Fruit fly (Drosophila melanogaster) whole organism, embryonic: ENCODE data around the gene scpr-B.

Experiments used
- CG10321 ChIP-seq: fragments of 200-800 bp; sonication (Bioruptor generic); IDR thresholded peaks from 2 replicates; pipeline ENCODE4 v1.3.6; 2022; ENCODE audit warnings: missing biosample characterization, missing genetic modification characterization
- CG11456 ChIP-seq: fragments of 200-800 bp; sonication (Bioruptor generic); IDR thresholded peaks from 3 replicates; pipeline ENCODE4 v1.3.6; 2022; ENCODE audit warnings: missing biosample characterization, missing genetic modification characterization
- CG11696 ChIP-seq: fragments of 200-800 bp; sonication (Bioruptor generic); IDR thresholded peaks from 2 replicates; pipeline ENCODE4 v1.3.6; 2022; ENCODE audit warnings: missing biosample characterization, missing genetic modification characterization
- CG1233 ChIP-seq: fragments of 200-800 bp; sonication (Bioruptor generic); optimal IDR thresholded peaks from 4 replicates; lab custom pipeline; 2018; ENCODE audit warnings: missing biosample characterization, mild to moderate bottlenecking, missing genetic modification characterization
- CG12659 ChIP-seq: fragments of 200-800 bp; sonication (Bioruptor generic); optimal IDR thresholded peaks from 3 replicates; lab custom pipeline; 2017; ENCODE audit warnings: mild to moderate bottlenecking, missing biosample characterization, missing genetic modification reagents, missing genetic modification characterization
- CG13624 ChIP-seq: fragments of 200-800 bp; sonication (Bioruptor generic); optimal IDR thresholded peaks from 2 replicates; lab custom pipeline; 2016; ENCODE audit warnings: missing biosample characterization, missing genetic modification characterization
- CG14014 ChIP-seq: fragments of 200-800 bp; sonication (Bioruptor generic); IDR thresholded peaks from 2 replicates; pipeline ENCODE4 v1.3.6; 2022; ENCODE audit warnings: missing biosample characterization, missing genetic modification characterization
- CG15011 ChIP-seq: fragments of 200-800 bp; sonication (Bioruptor generic); optimal IDR thresholded peaks from 3 replicates; lab custom pipeline; 2018; ENCODE audit warnings: missing biosample characterization, mild to moderate bottlenecking, missing genetic modification characterization
- CG15514 ChIP-seq: fragments of 200-800 bp; sonication (Bioruptor generic); optimal IDR thresholded peaks from 3 replicates; lab custom pipeline; 2017; ENCODE audit warnings: missing biosample characterization, missing genetic modification characterization, mild to moderate bottlenecking, moderate library complexity, missing genetic modification reagents
- CG1602 ChIP-seq: fragments of 200-800 bp; sonication (Bioruptor generic); optimal IDR thresholded peaks from 3 replicates; lab custom pipeline; 2016; ENCODE audit warnings: missing biosample characterization, missing genetic modification characterization
- CG17328 ChIP-seq: fragments of 200-800 bp; sonication (Bioruptor generic); IDR thresholded peaks from 2 replicates; pipeline ENCODE4 v1.3.6; 2022; ENCODE audit warnings: missing biosample characterization, missing genetic modification characterization
- CG17612 ChIP-seq: fragments of 200-800 bp; sonication (Bioruptor generic); IDR thresholded peaks from 2 replicates; pipeline ENCODE4 v1.3.6; 2022; ENCODE audit warnings: missing biosample characterization, missing genetic modification characterization
- CG2116 ChIP-seq: fragments of 200-800 bp; sonication (Bioruptor generic); optimal IDR thresholded peaks from 3 replicates; lab custom pipeline; 2018; ENCODE audit warnings: missing biosample characterization, mild to moderate bottlenecking, missing genetic modification characterization
- CG2120 ChIP-seq: fragments of 200-800 bp; sonication (Bioruptor generic); optimal IDR thresholded peaks from 3 replicates; lab custom pipeline; 2016; ENCODE audit warnings: missing biosample characterization, missing genetic modification characterization
- CG3163 ChIP-seq: fragments of 200-800 bp; sonication (Bioruptor generic); optimal IDR thresholded peaks from 3 replicates; lab custom pipeline; 2016; ENCODE audit warnings: missing biosample characterization, missing genetic modification characterization
- CG3726 ChIP-seq: fragments of 200-800 bp; sonication (Bioruptor generic); IDR thresholded peaks from 3 replicates; pipeline ENCODE4, ENCODE4 v1.3.6; 2022; ENCODE audit warnings: missing biosample characterization, missing genetic modification characterization
- CG8765 ChIP-seq: fragments of 200-800 bp; sonication (Bioruptor generic); IDR thresholded peaks from 2 replicates; pipeline ENCODE4 v1.3.6; 2022; ENCODE audit warnings: missing biosample characterization, missing genetic modification characterization
- CG9876 ChIP-seq: fragments of 200-800 bp; sonication (Bioruptor generic); optimal IDR thresholded peaks from 2 replicates; lab custom pipeline; 2016; ENCODE audit warnings: missing biosample characterization, missing genetic modification characterization
- CG9932 ChIP-seq: fragments of 200-800 bp; sonication (Bioruptor generic); IDR thresholded peaks from 2 replicates; pipeline ENCODE4 v1.3.6; 2022; ENCODE audit warnings: missing biosample characterization, missing genetic modification characterization
- Dip2 ChIP-seq: fragments of 200-800 bp; sonication (Bioruptor generic); IDR thresholded peaks from 2 replicates; pipeline ENCODE4 v1.3.6; 2022; ENCODE audit warnings: missing biosample characterization, missing genetic modification characterization
- Elba2 ChIP-seq: fragments of 200-800 bp; sonication (Bioruptor generic); optimal IDR thresholded peaks from 3 replicates; lab custom pipeline; 2016; ENCODE audit warnings: missing biosample characterization, missing genetic modification characterization
- Ets65A ChIP-seq: fragments of 200-800 bp; sonication (Bioruptor generic); peaks from one replicate; lab custom pipeline; 2016; ENCODE audit warnings: missing biosample characterization, missing genetic modification characterization
- GATAe ChIP-seq: fragments of 200-800 bp; sonication (Bioruptor generic); conservative IDR thresholded peaks from 2 replicates; pipeline ENCODE4 v1.3.6; 2022; ENCODE audit warnings: missing biosample characterization, missing genetic modification characterization
- Hsf ChIP-seq: fragments of 200-800 bp; sonication (Bioruptor generic); optimal IDR thresholded peaks from 3 replicates; lab custom pipeline; 2016; ENCODE audit warnings: missing biosample characterization, missing genetic modification characterization
- Nf-YA ChIP-seq: fragments of 200-800 bp; sonication (Bioruptor generic); IDR thresholded peaks from 2 replicates; pipeline ENCODE4 v1.3.6; 2022; ENCODE audit warnings: missing biosample characterization, missing genetic modification characterization
- Optix ChIP-seq: fragments of 200-800 bp; sonication (Bioruptor generic); IDR thresholded peaks from 3 replicates; pipeline ENCODE4 v1.3.6; 2022; ENCODE audit warnings: missing biosample characterization, missing genetic modification characterization
- Ptx1 ChIP-seq: fragments of 200-800 bp; sonication (Bioruptor generic); IDR thresholded peaks from 2 replicates; pipeline ENCODE4 v1.3.6; 2022; ENCODE audit warnings: missing biosample characterization, missing genetic modification characterization
- Ravus ChIP-seq: fragments of 200-800 bp; sonication (Bioruptor generic); IDR thresholded peaks from 2 replicates; pipeline ENCODE4 v1.3.6; 2022; ENCODE audit warnings: missing biosample characterization, missing genetic modification characterization
- Sin3A ChIP-seq: fragments of >200 bp; optimal IDR thresholded peaks from 2 replicates; lab custom pipeline; 2018
- Sry-δ ChIP-seq: fragments of 200-800 bp; sonication (Bioruptor generic); optimal IDR thresholded peaks from 2 replicates; lab custom pipeline; 2016; ENCODE audit warnings: missing biosample characterization, missing genetic modification characterization
- Trl ChIP-seq, 3 experiments: fragments of >200 bp in 2 of 3; fragments of 200-800 bp in 1 of 3; sonication (Bioruptor generic) in 1 of 3; optimal IDR thresholded peaks; 2 replicates in 1 of 3; 3 replicates in 2 of 3; lab custom pipeline; 2016 to 2017; ENCODE audit warnings: missing biosample characterization in 1 of 3, missing genetic modification characterization in 1 of 3
- Vsx1 ChIP-seq: fragments of 200-800 bp; sonication (Bioruptor generic); optimal IDR thresholded peaks from 2 replicates; lab custom pipeline; 2017; ENCODE audit warnings: missing biosample characterization, mild to moderate bottlenecking, missing genetic modification characterization, missing genetic modification reagents
- amos ChIP-seq: fragments of 200-800 bp; sonication (Bioruptor generic); IDR thresholded peaks from 2 replicates; pipeline ENCODE4 v1.3.6; 2022; ENCODE audit warnings: missing biosample characterization, missing genetic modification characterization; ENCODE audit not compliant: partially characterized antibody
- bbx ChIP-seq: fragments of 200-800 bp; sonication (Bioruptor generic); IDR thresholded peaks from 2 replicates; pipeline ENCODE4 v1.3.6; 2022; ENCODE audit warnings: missing biosample characterization, missing genetic modification characterization; ENCODE audit not compliant: partially characterized antibody
- btn ChIP-seq: fragments of 200-800 bp; sonication (Bioruptor generic); optimal IDR thresholded peaks from 2 replicates; lab custom pipeline; 2016; ENCODE audit warnings: missing biosample characterization, missing genetic modification characterization
- dan ChIP-seq: fragments of 200-800 bp; sonication (Bioruptor generic); IDR thresholded peaks from 2 replicates; pipeline ENCODE4 v1.3.6; 2022; ENCODE audit warnings: missing biosample characterization, missing genetic modification characterization
- grn ChIP-seq: fragments of 200-800 bp; sonication (Bioruptor generic); optimal IDR thresholded peaks from 3 replicates; lab custom pipeline; 2017; ENCODE audit warnings: missing biosample characterization, missing genetic modification characterization
- gro ChIP-seq: fragments of 200-800 bp; sonication (Bioruptor generic); optimal IDR thresholded peaks from 2 replicates; lab custom pipeline; 2016; ENCODE audit warnings: missing biosample characterization, missing genetic modification characterization
- her ChIP-seq: fragments of 200-800 bp; sonication (Bioruptor generic); optimal IDR thresholded peaks from 2 replicates; lab custom pipeline; 2016; ENCODE audit warnings: missing biosample characterization, missing genetic modification characterization
- ken ChIP-seq: fragments of 200-800 bp; sonication (Bioruptor generic); IDR thresholded peaks from 3 replicates; pipeline ENCODE4 v1.3.6; 2022; ENCODE audit warnings: missing biosample characterization, missing genetic modification characterization
- lab ChIP-seq: fragments of 200-800 bp; sonication (Bioruptor generic); optimal IDR thresholded peaks from 3 replicates; lab custom pipeline; 2017; ENCODE audit warnings: missing biosample characterization, missing genetic modification characterization, mild to moderate bottlenecking, moderate library complexity, missing genetic modification reagents
- ranshi ChIP-seq: fragments of 200-800 bp; sonication (Bioruptor generic); IDR thresholded peaks from 2 replicates; pipeline ENCODE4 v1.3.6; 2022; ENCODE audit warnings: missing biosample characterization, missing genetic modification characterization
- seq ChIP-seq: fragments of 200-800 bp; sonication (Bioruptor generic); IDR thresholded peaks from 2 replicates; pipeline ENCODE4 v1.3.6; 2022; ENCODE audit warnings: missing biosample characterization, missing genetic modification characterization
- ssp ChIP-seq: fragments of 200-800 bp; sonication (Bioruptor generic); IDR thresholded peaks from 2 replicates; pipeline ENCODE4 v1.3.6; 2022; ENCODE audit warnings: missing biosample characterization, missing genetic modification characterization
- stc ChIP-seq: fragments of 200-800 bp; sonication (Bioruptor generic); IDR thresholded peaks from 2 replicates; pipeline ENCODE4 v1.3.6; 2022; ENCODE audit warnings: missing biosample characterization, missing genetic modification characterization
- tgo ChIP-seq: fragments of 200-800 bp; sonication (Bioruptor generic); IDR thresholded peaks from 3 replicates; pipeline ENCODE4 v1.3.6; 2022; ENCODE audit warnings: missing biosample characterization, missing genetic modification characterization
- tin ChIP-seq: fragments of 200-800 bp; sonication (Bioruptor generic); optimal IDR thresholded peaks from 3 replicates; lab custom pipeline; 2016; ENCODE audit warnings: missing biosample characterization, missing genetic modification characterization
- tna ChIP-seq: fragments of 200-800 bp; sonication (Bioruptor generic); IDR thresholded peaks from 2 replicates; pipeline ENCODE4 v1.3.6; 2022; ENCODE audit warnings: missing biosample characterization, missing genetic modification characterization; ENCODE audit not compliant: partially characterized antibody
- yki ChIP-seq: fragments of >200 bp; optimal IDR thresholded peaks from 3 replicates; lab custom pipeline; 2018

The scpr-B gene

dm6 chr3R:11214449-11214950 is 26.3 kb downstream of the scpr-B start, which contains the start of gene ZnT86D (continued):
- TF ChIP-seq CG17612 (GFP tag; lab: Robert Waterston, UW) (no peak), CG1602 (GFP tag; lab: Kevin White, UChicago) (peak; percentile 80), Sin3A (lab: Kevin White, UChicago) (peak; percentile 28), CG11456 (GFP tag; lab: Robert Waterston, UW) (no peak), Hsf (GFP tag; lab: Kevin White, UChicago) (peak; percentile 60), Nf-YA (GFP tag; lab: Robert Waterston, UW) (no peak), GATAe (GFP tag; lab: Robert Waterston, UW) (no peak), tin (peak; percentile 51), CG10321 (GFP tag; lab: Robert Waterston, UW) (peak; percentile 80), gro (GFP tag; lab: Kevin White, UChicago) (no peak), seq (GFP tag; lab: Robert Waterston, UW) (no peak)

DNA sequence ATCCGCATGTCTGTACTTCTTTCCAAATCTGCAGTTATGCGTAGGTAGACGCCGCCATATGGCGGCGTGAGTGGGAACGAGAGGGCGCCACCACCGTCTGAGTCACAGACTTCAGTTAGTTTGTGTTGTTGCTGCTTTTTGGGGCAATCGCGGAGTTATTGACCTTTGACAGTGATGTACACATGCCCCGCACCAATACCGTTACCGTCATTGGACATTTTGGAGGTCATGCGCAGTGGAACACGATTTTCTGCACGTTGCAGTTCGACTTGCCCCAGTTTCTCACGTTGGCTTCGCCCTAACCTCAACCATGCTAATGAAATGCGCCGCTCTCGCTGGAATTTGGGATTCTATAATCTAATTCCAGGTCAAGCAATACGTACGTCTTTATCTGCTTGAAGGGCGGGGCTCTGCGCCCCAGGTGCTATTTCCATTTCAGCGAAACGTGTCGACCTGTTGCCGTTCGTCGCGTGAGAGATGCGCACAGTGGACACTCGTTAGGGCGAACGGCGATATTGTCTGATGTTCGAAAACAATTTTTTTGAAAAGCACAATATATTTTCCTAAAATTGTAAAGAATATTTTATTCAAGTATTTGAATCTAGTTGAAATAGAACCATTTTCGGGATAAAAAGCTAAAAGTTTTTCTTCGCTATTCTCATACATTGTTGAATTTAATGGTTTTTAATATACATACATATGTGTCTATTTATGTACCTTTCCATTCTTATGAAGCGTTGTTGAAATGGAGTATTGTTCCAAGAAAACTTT is 29.3 kb downstream of the scpr-B start:
- TF ChIP-seq stc (GFP tag; lab: Robert Waterston, UW) (peak; percentile 67), Ets65A (GFP tag; lab: Kevin White, UChicago) (peak; percentile 98), btn (GFP tag; lab: Kevin White, UChicago) (no peak), CG14014 (GFP tag; lab: Robert Waterston, UW) (peak; percentile 80), Ravus (peak; percentile 33), ranshi (peak; percentile 68), tna (GFP tag; lab: Robert Waterston, UW) (no peak), seq (GFP tag; lab: Robert Waterston, UW) (peak; percentile 62), ken (peak; percentile 78), Ptx1 (GFP tag; lab: Robert Waterston, UW) (peak; percentile 81), tgo (GFP tag; lab: Robert Waterston, UW) (peak; percentile 79), Elba2 (GFP tag; lab: Kevin White, UChicago) (no peak), her (peak; percentile 47), Optix (GFP tag; lab: Robert Waterston, UW) (peak; percentile 35; the same call in 1 of the 3 replicates), CG3163 (GFP tag; lab: Kevin White, UChicago) (peak; percentile 34), CG12659 (GFP tag; lab: Kevin White, UChicago) (peak; percentile 76), CG1233 (GFP tag; lab: Kevin White, UChicago) (peak; percentile 56), CG8765 (GFP tag; lab: Robert Waterston, UW) (peak; percentile 8; the same call in 1 of the 2 replicates), CG2120 (GFP tag; lab: Kevin White, UChicago) (peak; percentile 90), yki (lab: Kevin White, UChicago) (no peak), Sry-δ (GFP tag; lab: Kevin White, UChicago) (peak; percentile 34), Trl (optimal IDR thresholded peaks at IDR 0.05; lab: Kevin White, UChicago) (no peak), Trl (GFP tag; optimal IDR thresholded peaks at IDR 0.05; lab: Kevin White, UChicago) (peak; percentile 63), lab (GFP tag; lab: Kevin White, UChicago) (peak; percentile 80), Dip2 (GFP tag; lab: Robert Waterston, UW) (no peak), CG15011 (no peak), CG15514 (GFP tag; lab: Kevin White, UChicago) (peak; percentile 63), CG17328 (GFP tag; lab: Robert Waterston, UW) (peak; percentile 78), CG11696 (0 out of 2 replicates have a peak, but pooled peaks have one; percentile 17), CG3726 (peak; percentile 53; the same call in 1 of the 3 replicates), CG13624 (GFP tag; lab: Kevin White, UChicago) (peak; percentile 79), amos (peak; percentile 23; the same call in 1 of the 2 replicates), bbx (0 out of 2 replicates have a peak, but pooled peaks have one; percentile 31), grn (no peak), CG2116 (GFP tag; lab: Kevin White, UChicago) (peak; percentile 18), CG9876 (GFP tag; lab: Kevin White, UChicago) (peak; percentile 48), Vsx1 (GFP tag; lab: Kevin White, UChicago) (peak; percentile 42), CG9932 (GFP tag; lab: Robert Waterston, UW) (peak; percentile 87), ssp (peak; percentile 57; the same call in 1 of the 2 replicates), dan (GFP tag; lab: Robert Waterston, UW) (no peak)
